Fruit fly (Drosophila melanogaster): ENCODE measurements around the gene CG14641.

Gene CG14641

dm6 chr3R:4214038-4214437 is 18.1 kb downstream of the CG14641 start (continued):
- TF ChIP-seq CG6654 (GFP tag; optimal IDR thresholded peaks at IDR 0.05) (peak; percentile 55), NFAT (GFP tag; IDR thresholded peaks at IDR 0.05) (peak; percentile 68), Blimp-1 (GFP tag; optimal IDR thresholded peaks at IDR 0.05) (peak; percentile 63), Mrtf (GFP tag; IDR thresholded peaks at IDR 0.05) (peak; percentile 91), Hsf (GFP tag; optimal IDR thresholded peaks at IDR 0.05) (peak; percentile 71), CG17328 (GFP tag; IDR thresholded peaks at IDR 0.05) (peak; percentile 86), CG30020 (tag; optimal IDR thresholded peaks at IDR 0.05) (no peak), trem (tag; optimal IDR thresholded peaks at IDR 0.05) (peak; percentile 31), fd96Cb (tag; optimal IDR thresholded peaks at IDR 0.05) (peak; percentile 81), mirr (GFP tag; optimal IDR thresholded peaks at IDR 0.05) (peak; percentile 29), Nf-YA (GFP tag; IDR thresholded peaks at IDR 0.05) (peak; percentile 87), CG1603 (tag; optimal IDR thresholded peaks at IDR 0.05) (peak; percentile 92), Dip3 (GFP tag; optimal IDR thresholded peaks at IDR 0.05) (peak; percentile 47), abd-A (tag; optimal IDR thresholded peaks at IDR 0.05) (no peak), sr (GFP tag; IDR thresholded peaks at IDR 0.05) (peak; percentile 89; the same call in 2 of the 3 replicates), odd (GFP tag; optimal IDR thresholded peaks at IDR 0.05) (peak; percentile 51), CG32772 (GFP tag; IDR thresholded peaks at IDR 0.05) (peak; percentile 92), CG34422 (GFP tag; IDR thresholded peaks at IDR 0.05) (peak; percentile 90), row (GFP tag; IDR thresholded peaks at IDR 0.05) (peak; percentile 84), CG5245 (GFP tag; optimal IDR thresholded peaks at IDR 0.05) (peak; percentile 82), bbx (GFP tag; IDR thresholded peaks at IDR 0.05; ENCODE audit: partially characterized antibody) (no peak), nerfin-2 (GFP tag; IDR thresholded peaks at IDR 0.05; ENCODE audit: partially characterized antibody) (no peak), CG1024 (GFP tag; IDR thresholded peaks at IDR 0.05) (peak; percentile 84), NfI (GFP tag; optimal IDR thresholded peaks at IDR 0.05) (peak; percentile 70), Tbp (GFP tag; optimal IDR thresholded peaks at IDR 0.05) (no peak), CG9932 (GFP tag; IDR thresholded peaks at IDR 0.05) (peak; percentile 55; the same call in 1 of the 2 replicates), Vsx1 (GFP tag; optimal IDR thresholded peaks at IDR 0.05) (peak; percentile 32), Optix (GFP tag; IDR thresholded peaks at IDR 0.05) (peak; percentile 87), kni (GFP tag; optimal IDR thresholded peaks at IDR 0.05) (peak; percentile 48), jumu (GFP tag; optimal IDR thresholded peaks at IDR 0.05) (peak; percentile 77), tin (GFP tag; optimal IDR thresholded peaks at IDR 0.05) (peak; percentile 86), dm (GFP tag; optimal IDR thresholded peaks at IDR 0.05) (peak; percentile 62), CG18011 (GFP tag; optimal IDR thresholded peaks at IDR 0.05) (peak; percentile 18), Oli (tag; optimal IDR thresholded peaks at IDR 0.05) (peak; percentile 79), CG12391 (tag; optimal IDR thresholded peaks at IDR 0.05) (no peak), Gsc (GFP tag; IDR thresholded peaks at IDR 0.05) (peak; percentile 79), aop (GFP tag; IDR thresholded peaks at IDR 0.05) (peak; percentile 74; the same call in 1 of the 2 replicates), schlank (tag; optimal IDR thresholded peaks at IDR 0.05) (peak; percentile 22), CG33213 (GFP tag; optimal IDR thresholded peaks at IDR 0.05) (peak; percentile 73), NK7.1 (GFP tag; optimal IDR thresholded peaks at IDR 0.05) (peak; percentile 47), pros (GFP tag; optimal IDR thresholded peaks at IDR 0.05) (no peak), hth (optimal IDR thresholded peaks at IDR 0.05) (no peak), CG12744 (GFP tag; optimal IDR thresholded peaks at IDR 0.05) (no peak), ab (GFP tag; optimal IDR thresholded peaks at IDR 0.05) (peak; percentile 23), Atf3 (GFP tag; optimal IDR thresholded peaks at IDR 0.05) (peak; percentile 63), D (optimal IDR thresholded peaks at IDR 0.05) (no peak), D (GFP tag; optimal IDR thresholded peaks at IDR 0.05) (peak; percentile 70), Mes4 (GFP tag; optimal IDR thresholded peaks at IDR 0.05) (peak; percentile 56), kay (GFP tag; optimal IDR thresholded peaks at IDR 0.05) (peak; percentile 53), CG1792 (GFP tag; optimal IDR thresholded peaks at IDR 0.05) (peak; percentile 46), slbo (GFP tag; IDR thresholded peaks at IDR 0.05) (peak; percentile 88), CG15073 (GFP tag; optimal IDR thresholded peaks at IDR 0.05) (peak; percentile 10)

Measured in whole organism, embryonic.